Fruit fly (Drosophila melanogaster) whole organism, embryonic: ENCODE results near the gene CG31099.
A peak's percentile ranks its signal among the peaks of the same experiment; 100 is the strongest.

Experiments used
- Atf-2 ChIP-seq: fragments of 200-800 bp; sonication (Bioruptor generic); optimal IDR thresholded peaks from 2 replicates; lab custom pipeline; 2016; ENCODE audit warnings: missing biosample characterization, missing genetic modification characterization
- Bdp1 ChIP-seq: fragments of 200-800 bp; sonication (Bioruptor generic); optimal IDR thresholded peaks from 3 replicates; lab custom pipeline; 2016; ENCODE audit warnings: missing biosample characterization, missing genetic modification characterization
- CG1024 ChIP-seq: fragments of 200-800 bp; sonication (Bioruptor generic); IDR thresholded peaks from 2 replicates; pipeline ENCODE4 v1.3.6; 2022; ENCODE audit warnings: missing biosample characterization, missing genetic modification characterization
- CG10366 ChIP-seq: fragments of 200-800 bp; sonication (Bioruptor generic); IDR thresholded peaks from 2 replicates; pipeline ENCODE4 v1.3.6; 2022; ENCODE audit warnings: missing biosample characterization, missing genetic modification characterization
- CG10431 ChIP-seq: fragments of 200-800 bp; sonication (Bioruptor generic); optimal IDR thresholded peaks from 3 replicates; lab custom pipeline; 2018; ENCODE audit warnings: missing biosample characterization, mild to moderate bottlenecking, missing genetic modification characterization
- CG10565 ChIP-seq: fragments of 200-800 bp; sonication (Bioruptor generic); optimal IDR thresholded peaks from 3 replicates; lab custom pipeline; 2016; ENCODE audit warnings: missing biosample characterization, mild to moderate bottlenecking, missing genetic modification characterization
- CG12299 ChIP-seq: fragments of 200-800 bp; sonication (Bioruptor generic); optimal IDR thresholded peaks from 2 replicates; lab custom pipeline; 2018; ENCODE audit warnings: missing biosample characterization, mild to moderate bottlenecking, missing genetic modification characterization
- CG12942 ChIP-seq: fragments of 200-800 bp; sonication (Bioruptor generic); optimal IDR thresholded peaks from 3 replicates; lab custom pipeline; 2016; ENCODE audit warnings: missing biosample characterization, missing genetic modification characterization
- CG13296 ChIP-seq: fragments of 200-800 bp; sonication (Bioruptor generic); optimal IDR thresholded peaks from 3 replicates; lab custom pipeline; 2018; ENCODE audit warnings: missing biosample characterization, mild to moderate bottlenecking, missing genetic modification characterization
- CG13424 ChIP-seq: fragments of 200-800 bp; sonication (Bioruptor generic); optimal IDR thresholded peaks from 2 replicates; lab custom pipeline; 2019; ENCODE audit warnings: missing biosample characterization, mild to moderate bottlenecking, missing genetic modification characterization, moderate library complexity
- CG14965 ChIP-seq: fragments of 200-800 bp; sonication (Bioruptor generic); optimal IDR thresholded peaks from 2 replicates; lab custom pipeline; 2016; ENCODE audit warnings: missing biosample characterization, missing genetic modification characterization, borderline replicate concordance
- CG17829 ChIP-seq: fragments of 200-800 bp; optimal IDR thresholded peaks from 2 replicates; lab custom pipeline; 2019; ENCODE audit warnings: missing biosample characterization, mild to moderate bottlenecking, missing genetic modification characterization, moderate library complexity
- CG18764 ChIP-seq: fragments of 200-800 bp; sonication (Bioruptor generic); optimal IDR thresholded peaks from 3 replicates; lab custom pipeline; 2016; ENCODE audit warnings: missing biosample characterization, missing genetic modification characterization
- CG2129 ChIP-seq: fragments of 200-800 bp; sonication (Bioruptor generic); IDR thresholded peaks from 2 replicates; pipeline ENCODE4 v1.3.6; 2022; ENCODE audit warnings: missing biosample characterization, missing genetic modification characterization; ENCODE audit not compliant: partially characterized antibody
- CG31224 ChIP-seq: fragments of 200-800 bp; sonication (Bioruptor generic); IDR thresholded peaks from 2 replicates; pipeline ENCODE4 v1.3.6; 2022; ENCODE audit warnings: missing biosample characterization, missing genetic modification characterization
- CG31388 ChIP-seq: fragments of 200-800 bp; sonication (Bioruptor generic); optimal IDR thresholded peaks from 2 replicates; lab custom pipeline; 2016; ENCODE audit warnings: missing biosample characterization, missing genetic modification characterization
- CG33557 ChIP-seq: fragments of 200-800 bp; sonication (Bioruptor generic); optimal IDR thresholded peaks from 2 replicates; lab custom pipeline; 2019; ENCODE audit warnings: missing biosample characterization, mild to moderate bottlenecking, missing genetic modification characterization, moderate library complexity
- CG3407 ChIP-seq: fragments of 200-800 bp; sonication (Bioruptor generic); optimal IDR thresholded peaks from 2 replicates; lab custom pipeline; 2018; ENCODE audit warnings: missing biosample characterization, mild to moderate bottlenecking, missing genetic modification characterization
- CG6854 ChIP-seq: fragments of 200-800 bp; sonication (Bioruptor generic); optimal IDR thresholded peaks from 3 replicates; lab custom pipeline; 2017; ENCODE audit warnings: missing biosample characterization, mild to moderate bottlenecking, missing genetic modification characterization
- CG9876 ChIP-seq: fragments of 200-800 bp; sonication (Bioruptor generic); optimal IDR thresholded peaks from 2 replicates; lab custom pipeline; 2016; ENCODE audit warnings: missing biosample characterization, missing genetic modification characterization
- Gug ChIP-seq: fragments of 200-800 bp; sonication (Bioruptor generic); IDR thresholded peaks from 4 replicates; pipeline ENCODE4 v1.3.6; 2022; ENCODE audit warnings: missing biosample characterization, missing genetic modification characterization
- MTF-1 ChIP-seq: fragments of 200-800 bp; sonication (Bioruptor generic); optimal IDR thresholded peaks from 2 replicates; lab custom pipeline; 2018; ENCODE audit warnings: missing biosample characterization, mild to moderate bottlenecking, missing genetic modification characterization, borderline replicate concordance
- NC2β ChIP-seq: fragments of 200-800 bp; sonication (Bioruptor generic); optimal IDR thresholded peaks from 2 replicates; lab custom pipeline; 2016; ENCODE audit warnings: missing biosample characterization, missing genetic modification characterization
- Neu2 ChIP-seq: fragments of 200-800 bp; sonication (Bioruptor generic); optimal IDR thresholded peaks from 3 replicates; lab custom pipeline; 2016; ENCODE audit warnings: missing biosample characterization, missing genetic modification characterization, borderline replicate concordance
- Nf-YB ChIP-seq: fragments of 200-800 bp; sonication (Bioruptor generic); optimal IDR thresholded peaks from 3 replicates; lab custom pipeline; 2019; ENCODE audit warnings: missing biosample characterization, mild to moderate bottlenecking, missing genetic modification characterization, moderate library complexity
- Rx ChIP-seq: fragments of 200-800 bp; sonication (Bioruptor generic); IDR thresholded peaks from 2 replicates; pipeline ENCODE4 v1.3.6; 2022; ENCODE audit warnings: missing biosample characterization, missing genetic modification characterization
- Stat92E ChIP-seq, 3 experiments: fragments of >200 bp in 2 of 3; fragments of 200-800 bp in 1 of 3; sonication (Bioruptor generic) in 1 of 3; optimal IDR thresholded peaks; 2 replicates each; lab custom pipeline; 2017 to 2019; ENCODE audit warnings: missing biosample characterization in 3 of 3, missing genetic modification characterization in 3 of 3, mild to moderate bottlenecking in 1 of 3, moderate library complexity in 1 of 3
- Tbp ChIP-seq: fragments of >200 bp; optimal IDR thresholded peaks from 2 replicates; lab custom pipeline; 2018; ENCODE audit warnings: missing biosample characterization, missing genetic modification characterization
- YL-1 ChIP-seq: fragments of 200-800 bp; sonication (Bioruptor generic); optimal IDR thresholded peaks from 3 replicates; lab custom pipeline; 2017; ENCODE audit warnings: missing biosample characterization, mild to moderate bottlenecking, missing genetic modification characterization
- bowl ChIP-seq: fragments of 200-800 bp; sonication (Bioruptor generic); IDR thresholded peaks from 2 replicates; pipeline ENCODE4 v1.3.6; 2022; ENCODE audit warnings: missing biosample characterization, missing genetic modification characterization
- cad ChIP-seq: fragments of >200 bp; optimal IDR thresholded peaks from 2 replicates; lab custom pipeline; 2017; ENCODE audit warnings: missing biosample characterization, missing genetic modification characterization
- chinmo ChIP-seq: fragments of 200-800 bp; sonication (Bioruptor generic); IDR thresholded peaks from 4 replicates; pipeline ENCODE4 v1.3.6; 2022; ENCODE audit warnings: missing biosample characterization, missing genetic modification characterization; ENCODE audit not compliant: partially characterized antibody
- croc ChIP-seq: fragments of 200-800 bp; sonication (Bioruptor generic); conservative IDR thresholded peaks from 3 replicates; pipeline ENCODE4 v1.3.6; 2022; ENCODE audit warnings: missing biosample characterization, missing genetic modification characterization
- crp ChIP-seq, 2 experiments: fragments of 200-800 bp; sonication (Bioruptor generic); optimal IDR thresholded peaks; 2 replicates in 1 of 2; 3 replicates in 1 of 2; lab custom pipeline; 2017; ENCODE audit warnings: missing biosample characterization in 2 of 2, missing genetic modification characterization in 2 of 2, mild to moderate bottlenecking in 1 of 2, moderate library complexity in 1 of 2
- dan ChIP-seq: fragments of 200-800 bp; sonication (Bioruptor generic); IDR thresholded peaks from 2 replicates; pipeline ENCODE4 v1.3.6; 2022; ENCODE audit warnings: missing biosample characterization, missing genetic modification characterization
- danr ChIP-seq: fragments of 200-800 bp; sonication (Bioruptor generic); IDR thresholded peaks from 2 replicates; pipeline ENCODE4 v1.3.6; 2022; ENCODE audit warnings: missing biosample characterization, missing genetic modification characterization
- dysf ChIP-seq: fragments of 200-800 bp; sonication (Bioruptor generic); IDR thresholded peaks from 3 replicates; pipeline ENCODE4 v1.3.6; 2022; ENCODE audit warnings: missing biosample characterization, missing genetic modification characterization
- fd3F ChIP-seq: fragments of 200-800 bp; sonication (Bioruptor generic); optimal IDR thresholded peaks from 2 replicates; lab custom pipeline; 2018; ENCODE audit warnings: missing biosample characterization, mild to moderate bottlenecking, missing genetic modification characterization, moderate library complexity
- fu2 ChIP-seq: fragments of 200-800 bp; sonication (Bioruptor generic); optimal IDR thresholded peaks from 2 replicates; lab custom pipeline; 2016; ENCODE audit warnings: missing biosample characterization, missing genetic modification characterization
- gce ChIP-seq: fragments of 200-800 bp; sonication (Bioruptor generic); IDR thresholded peaks from 3 replicates; pipeline ENCODE4 v1.3.6; 2022; ENCODE audit warnings: missing biosample characterization, missing genetic modification characterization
- jigr1 ChIP-seq: fragments of 200-800 bp; sonication (Bioruptor generic); IDR thresholded peaks from 3 replicates; pipeline ENCODE4 v1.3.6; 2022; ENCODE audit warnings: missing biosample characterization, missing genetic modification characterization
- jing ChIP-seq: fragments of 200-800 bp; sonication (Bioruptor generic); optimal IDR thresholded peaks from 2 replicates; lab custom pipeline; 2018; ENCODE audit warnings: missing biosample characterization, mild to moderate bottlenecking, missing genetic modification characterization
- nerfin-1 ChIP-seq: fragments of 200-800 bp; sonication (Bioruptor generic); optimal IDR thresholded peaks from 3 replicates; lab custom pipeline; 2019; ENCODE audit warnings: missing biosample characterization, mild to moderate bottlenecking, missing genetic modification characterization, moderate library complexity
- onecut ChIP-seq: fragments of 200-800 bp; sonication (Bioruptor generic); IDR thresholded peaks from 2 replicates; pipeline ENCODE4 v1.3.6; 2022; ENCODE audit warnings: missing biosample characterization, missing genetic modification characterization
- org-1 ChIP-seq: fragments of 200-800 bp; sonication (Bioruptor generic); optimal IDR thresholded peaks from 2 replicates; lab custom pipeline; 2017; ENCODE audit warnings: missing biosample characterization, missing genetic modification characterization
- p53 ChIP-seq: fragments of 200-800 bp; sonication (Bioruptor generic); optimal IDR thresholded peaks from 2 replicates; lab custom pipeline; 2016; ENCODE audit warnings: missing biosample characterization, missing genetic modification characterization
- pho ChIP-seq: fragments of 200-800 bp; sonication (Bioruptor generic); optimal IDR thresholded peaks from 2 replicates; lab custom pipeline; 2016; ENCODE audit warnings: missing biosample characterization, missing genetic modification characterization
- pzg ChIP-seq: fragments of 200-800 bp; sonication (Bioruptor generic); optimal IDR thresholded peaks from 3 replicates; lab custom pipeline; 2018; ENCODE audit warnings: missing biosample characterization, mild to moderate bottlenecking, missing genetic modification characterization, moderate library complexity
- scrt ChIP-seq: fragments of 200-800 bp; sonication (Bioruptor generic); optimal IDR thresholded peaks from 2 replicates; lab custom pipeline; 2018; ENCODE audit warnings: missing biosample characterization, mild to moderate bottlenecking, missing genetic modification characterization, moderate library complexity
- sob ChIP-seq: fragments of 200-800 bp; sonication (Bioruptor generic); IDR thresholded peaks from 2 replicates; pipeline ENCODE4 v1.3.6; 2022; ENCODE audit warnings: missing biosample characterization, missing genetic modification characterization
- ssp ChIP-seq: fragments of 200-800 bp; sonication (Bioruptor generic); IDR thresholded peaks from 2 replicates; pipeline ENCODE4 v1.3.6; 2022; ENCODE audit warnings: missing biosample characterization, missing genetic modification characterization
- vfl ChIP-seq: fragments of 200-800 bp; sonication (Bioruptor generic); optimal IDR thresholded peaks from 2 replicates; lab custom pipeline; 2016; ENCODE audit warnings: missing biosample characterization, missing genetic modification characterization
- vvl ChIP-seq: fragments of 200-800 bp; sonication (Bioruptor generic); IDR thresholded peaks from 2 replicates; pipeline ENCODE4 v1.3.6; 2022; ENCODE audit warnings: missing biosample characterization, missing genetic modification characterization
- wor ChIP-seq: fragments of 200-800 bp; sonication (Bioruptor generic); IDR thresholded peaks from 2 replicates; pipeline ENCODE4 v1.3.6; 2022; ENCODE audit warnings: missing biosample characterization, missing genetic modification characterization

CG31099 gene

DNA sequence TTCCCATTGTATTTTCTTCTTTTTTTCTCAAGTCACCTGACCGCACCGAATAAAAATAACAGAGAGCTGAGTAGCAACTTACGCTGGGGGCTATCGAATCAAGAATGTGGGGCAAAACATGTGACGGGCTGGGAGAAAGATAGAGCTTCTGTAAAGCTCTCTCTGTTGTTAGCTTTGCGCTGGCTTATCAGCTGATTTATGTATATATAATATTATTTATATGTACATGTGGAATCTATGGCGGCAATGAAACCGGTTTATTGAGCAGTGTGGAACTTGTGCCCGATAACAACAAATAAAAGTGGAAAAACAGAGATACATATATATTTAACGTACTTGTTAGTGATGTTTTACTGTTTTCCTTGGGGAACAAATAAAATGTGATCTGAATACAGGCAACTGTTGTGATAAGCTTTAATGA is 17.9 kb downstream of the CG31099 start, which contains the start of gene CG31098 (continued):
- TF ChIP-seq Stat92E (GFP tag; optimal IDR thresholded peaks at IDR 0.05; lab: Kevin White, UChicago) (no peak), scrt (GFP tag; lab: Kevin White, UChicago) (peak; percentile 30), crp (GFP tag; optimal IDR thresholded peaks at IDR 0.05; lab: Kevin White, UChicago) (peak in 1 of 2 experiments; percentile 71), gce (GFP tag; lab: Robert Waterston, UW) (no peak), pzg (no peak), cad (no peak), Neu2 (GFP tag; lab: Kevin White, UChicago) (no peak), vfl (GFP tag; lab: Kevin White, UChicago) (no peak), CG18764 (GFP tag; lab: Kevin White, UChicago) (no peak), CG6854 (GFP tag; lab: Kevin White, UChicago) (peak; percentile 41), fu2 (GFP tag; lab: Kevin White, UChicago) (no peak), CG31388 (no peak), org-1 (GFP tag; lab: Kevin White, UChicago) (no peak), jigr1 (no peak), p53 (no peak), Nf-YB (GFP tag; lab: Kevin White, UChicago) (no peak), pho (no peak), dan (no peak), CG33557 (GFP tag; lab: Kevin White, UChicago) (no peak), YL-1 (GFP tag; lab: Kevin White, UChicago) (peak; percentile 0), Bdp1 (no peak), sob (GFP tag; lab: Robert Waterston, UW) (no peak), CG13296 (GFP tag; lab: Kevin White, UChicago) (peak; percentile 70), Atf-2 (no peak), nerfin-1 (tag; lab: Kevin White, UChicago) (no peak), vvl (GFP tag; lab: Robert Waterston, UW) (no peak), chinmo (peak; percentile 81; the same call in 2 of the 4 replicates), croc (GFP tag; lab: Robert Waterston, UW) (no peak), CG17829 (no peak), bowl (no peak), CG10431 (GFP tag; lab: Kevin White, UChicago) (peak; percentile 26), CG10565 (GFP tag; lab: Kevin White, UChicago) (no peak), CG1024 (GFP tag; lab: Robert Waterston, UW) (no peak), CG2129 (no peak), CG12942 (GFP tag; lab: Kevin White, UChicago) (no peak), jing (GFP tag; lab: Kevin White, UChicago) (no peak), CG3407 (GFP tag; lab: Kevin White, UChicago) (no peak), wor (GFP tag; lab: Robert Waterston, UW) (no peak), CG31224 (no peak), MTF-1 (GFP tag; lab: Kevin White, UChicago) (peak; percentile 33), ssp (GFP tag; lab: Robert Waterston, UW) (no peak), CG12299 (peak; percentile 35)

DNA sequence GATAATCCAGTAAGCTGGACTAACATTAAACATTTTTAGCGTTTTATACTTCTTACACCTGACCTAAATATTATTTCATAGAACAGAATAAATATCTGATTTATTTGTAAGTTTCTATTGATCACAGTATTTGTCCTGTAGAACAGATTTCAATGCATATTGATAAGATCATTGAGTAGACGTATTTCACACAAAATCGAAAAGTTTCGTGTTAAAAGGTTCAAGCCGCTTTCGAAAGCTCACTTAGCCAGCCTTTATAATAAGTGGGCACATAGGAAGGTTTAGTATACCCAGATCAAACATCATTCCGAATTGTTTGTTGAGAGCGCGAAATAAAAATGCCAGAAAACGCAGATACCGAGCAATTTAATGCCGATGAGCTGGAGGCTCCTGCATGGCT is 21.2 kb downstream of the CG31099 start, which contains the start of gene CG11893:
TSS of gene CG11893 (plus strand) at position 301 of the 400 bp plus-strand sequence.
- TF ChIP-seq CG10366 (GFP tag; lab: Robert Waterston, UW) (no peak), Tbp (GFP tag; lab: Kevin White, UChicago) (no peak), onecut (no peak), Rx (GFP tag; lab: Robert Waterston, UW) (no peak), dysf (GFP tag; lab: Robert Waterston, UW) (no peak), fd3F (GFP tag; lab: Kevin White, UChicago) (no peak), danr (GFP tag; lab: Robert Waterston, UW) (no peak), Gug (GFP tag; lab: Robert Waterston, UW) (no peak), CG13424 (tag; lab: Kevin White, UChicago) (no peak), YL-1 (GFP tag; lab: Kevin White, UChicago) (no peak), CG9876 (GFP tag; lab: Kevin White, UChicago) (no peak), NC2β (GFP tag; lab: Kevin White, UChicago) (no peak), CG14965 (no peak)
